Worm (Caenorhabditis elegans) whole organism, L1 larva: ENCODE results near the gene flap-1.

Experiments used
- C04F5.9 ChIP-seq: sonication (generic microtip); optimal IDR thresholded peaks from 2 replicates; lab custom pipeline; 2016; ENCODE audit warnings: missing genetic modification characterization, missing compliant biosample characterization
- C34B4.2 ChIP-seq: sonication (generic microtip); optimal IDR thresholded peaks from 2 replicates; lab custom pipeline; 2017; ENCODE audit warnings: mild to moderate bottlenecking, missing genetic modification characterization, missing compliant biosample characterization
- F16B12.6 ChIP-seq: fragments of 150-350 bp; optimal IDR thresholded peaks from 2 replicates; lab custom pipeline; 2014; ENCODE audit warnings: missing biosample characterization, missing genetic modification characterization
- Y116A8C.19 ChIP-seq: sonication (generic microtip); optimal IDR thresholded peaks from 2 replicates; lab custom pipeline; 2016; ENCODE audit warnings: missing compliant biosample characterization, missing genetic modification characterization, borderline replicate concordance
- alr-1 ChIP-seq: fragments of 200-800 bp; sonication (Bioruptor generic); optimal IDR thresholded peaks from 2 replicates; lab custom pipeline; 2018; ENCODE audit warnings: borderline replicate concordance, mild to moderate bottlenecking, missing genetic modification characterization, missing compliant biosample characterization
- aly-2 ChIP-seq: fragments of 150-350 bp; optimal IDR thresholded peaks from 2 replicates; lab custom pipeline; 2014; ENCODE audit warnings: missing biosample characterization, missing genetic modification characterization
- ama-1 ChIP-seq: fragments of 150-350 bp; optimal IDR thresholded peaks from 2 replicates; lab custom pipeline; 2014
- ceh-8 ChIP-seq: fragments of 200-800 bp; sonication (Bioruptor generic); optimal IDR thresholded peaks from 2 replicates; lab custom pipeline; 2018; ENCODE audit warnings: mild to moderate bottlenecking, missing genetic modification characterization, moderate library complexity, missing compliant biosample characterization
- ceh-88 ChIP-seq: fragments of 200-800 bp; sonication (Bioruptor generic); IDR thresholded peaks from 2 replicates; pipeline ENCODE4 v1.3.6; 2022; ENCODE audit warnings: missing genetic modification characterization, missing compliant biosample characterization
- ceh-90 ChIP-seq: sonication (generic microtip); optimal IDR thresholded peaks from 2 replicates; lab custom pipeline; 2016; ENCODE audit warnings: missing genetic modification characterization, missing compliant biosample characterization
- dpl-1 ChIP-seq, 3 experiments: fragments of 150-350 bp in 2 of 3; sonication (generic microtip) in 1 of 3; optimal IDR thresholded peaks; 2 replicates each; lab custom pipeline; 2014 to 2017; ENCODE audit warnings: missing biosample characterization in 3 of 3, missing genetic modification characterization in 3 of 3, missing genetic modification reagents in 3 of 3
- dsc-1 ChIP-seq: sonication (generic microtip); optimal IDR thresholded peaks from 2 replicates; lab custom pipeline; 2016; ENCODE audit warnings: mild to moderate bottlenecking, missing genetic modification characterization, missing compliant biosample characterization
- efl-1 ChIP-seq, 4 experiments: fragments of 150-350 bp; optimal IDR thresholded peaks in 3 of 4; peaks in 1 of 4; 1 replicate in 1 of 4; 2 replicates in 3 of 4; lab custom pipeline; 2014; ENCODE audit warnings: missing biosample characterization in 2 of 4, missing genetic modification characterization in 2 of 4, missing genetic modification reagents in 2 of 4
- egl-13 ChIP-seq: sonication (generic microtip); optimal IDR thresholded peaks from 2 replicates; lab custom pipeline; 2016; ENCODE audit warnings: missing genotype, missing genetic modification reagents, missing genetic modification characterization, missing compliant biosample characterization
- elt-2 ChIP-seq: sonication (generic microtip); optimal IDR thresholded peaks from 2 replicates; lab custom pipeline; 2016; ENCODE audit warnings: missing genetic modification characterization, mild to moderate bottlenecking, inconsistent platforms, missing compliant biosample characterization, missing genetic modification reagents
- ets-5 ChIP-seq: fragments of 200-800 bp; sonication (Bioruptor generic); IDR thresholded peaks from 2 replicates; pipeline ENCODE4 v1.3.6; 2022; ENCODE audit warnings: missing genetic modification characterization, missing compliant biosample characterization
- fkh-10 ChIP-seq: sonication (generic microtip); optimal IDR thresholded peaks from 2 replicates; lab custom pipeline; 2017; ENCODE audit warnings: missing biosample characterization, missing genetic modification reagents, missing genetic modification characterization
- hlh-17 ChIP-seq: fragments of 200-800 bp; sonication (Bioruptor generic); optimal IDR thresholded peaks from 2 replicates; lab custom pipeline; 2018; ENCODE audit warnings: missing genetic modification characterization, mild to moderate bottlenecking, missing compliant biosample characterization, moderate library complexity, borderline replicate concordance
- hpl-2 ChIP-seq: fragments of 150-350 bp; optimal IDR thresholded peaks from 2 replicates; lab custom pipeline; 2014; ENCODE audit warnings: missing biosample characterization, missing genetic modification reagents, missing genetic modification characterization
- irx-1 ChIP-seq: sonication (generic microtip); optimal IDR thresholded peaks from 2 replicates; lab custom pipeline; 2016; ENCODE audit warnings: missing genetic modification characterization, missing compliant biosample characterization
- isw-1 ChIP-seq: fragments of 200-800 bp; sonication (Bioruptor generic); IDR thresholded peaks from 2 replicates; pipeline ENCODE4 v1.3.6; 2022; ENCODE audit warnings: missing genetic modification characterization, missing compliant biosample characterization
- lin-14 ChIP-seq: fragments of 200-800 bp; sonication (Bioruptor generic); optimal IDR thresholded peaks from 2 replicates; lab custom pipeline; 2018; ENCODE audit warnings: mild to moderate bottlenecking, missing genetic modification characterization, moderate library complexity, missing compliant biosample characterization
- lsy-2 ChIP-seq, 2 experiments: fragments of 150-350 bp; optimal IDR thresholded peaks; 2 replicates each; lab custom pipeline; 2014; ENCODE audit warnings: missing biosample characterization in 2 of 2, missing genetic modification characterization in 2 of 2
- mep-1 ChIP-seq: fragments of 150-350 bp; optimal IDR thresholded peaks from 2 replicates; lab custom pipeline; 2014; ENCODE audit warnings: missing biosample characterization, missing genetic modification characterization
- nhr-11 ChIP-seq: fragments of 150-350 bp; optimal IDR thresholded peaks from 2 replicates; lab custom pipeline; 2014; ENCODE audit warnings: missing biosample characterization, missing genetic modification characterization
- nhr-19 ChIP-seq: fragments of 200-800 bp; sonication (Bioruptor generic); conservative IDR thresholded peaks from 2 replicates; pipeline ENCODE4 v1.3.6; 2022; ENCODE audit warnings: missing genetic modification characterization, missing compliant biosample characterization
- nhr-237 ChIP-seq: fragments of 150-350 bp; optimal IDR thresholded peaks from 2 replicates; lab custom pipeline; 2014; ENCODE audit warnings: missing biosample characterization, missing genetic modification characterization
- nhr-47 ChIP-seq: sonication (generic microtip); optimal IDR thresholded peaks from 2 replicates; lab custom pipeline; 2016; ENCODE audit warnings: mild to moderate bottlenecking, missing genetic modification characterization, moderate library complexity, missing compliant biosample characterization
- nhr-71 ChIP-seq: sonication (generic microtip); optimal IDR thresholded peaks from 2 replicates; lab custom pipeline; 2016; ENCODE audit warnings: mild to moderate bottlenecking, missing genetic modification characterization, moderate library complexity, missing compliant biosample characterization
- nhr-76 ChIP-seq: sonication (generic microtip); optimal IDR thresholded peaks from 2 replicates; lab custom pipeline; 2017; ENCODE audit warnings: missing biosample characterization, missing genetic modification characterization
- nhr-77 ChIP-seq: fragments of 150-350 bp; optimal IDR thresholded peaks from 2 replicates; lab custom pipeline; 2014; ENCODE audit warnings: missing biosample characterization, missing genetic modification characterization
- nhr-85 ChIP-seq: sonication (generic microtip); peaks from one replicate; lab custom pipeline; 2016; ENCODE audit warnings: missing genetic modification characterization, inconsistent platforms, missing compliant biosample characterization
- nhr-90 ChIP-seq: sonication (generic microtip); optimal IDR thresholded peaks from 2 replicates; lab custom pipeline; 2016; ENCODE audit warnings: mild to moderate bottlenecking, missing genetic modification characterization, missing compliant biosample characterization; ENCODE audit not compliant: poor library complexity
- rnt-1 ChIP-seq: sonication (generic microtip); optimal IDR thresholded peaks from 2 replicates; lab custom pipeline; 2016; ENCODE audit warnings: mild to moderate bottlenecking, missing genetic modification characterization, moderate library complexity, missing compliant biosample characterization
- skn-1 ChIP-seq: fragments of 150-350 bp; optimal IDR thresholded peaks from 2 replicates; lab custom pipeline; 2014; ENCODE audit warnings: missing biosample characterization, missing genetic modification characterization
- sptf-1 ChIP-seq: fragments of 150-350 bp; optimal IDR thresholded peaks from 2 replicates; lab custom pipeline; 2014; ENCODE audit warnings: missing biosample characterization, missing genetic modification characterization
- tbx-2 ChIP-seq: sonication (generic microtip); optimal IDR thresholded peaks from 2 replicates; lab custom pipeline; 2016; ENCODE audit warnings: missing genetic modification characterization, missing compliant biosample characterization
- unc-130 ChIP-seq: fragments of 150-350 bp; optimal IDR thresholded peaks from 2 replicates; lab custom pipeline; 2017; ENCODE audit warnings: missing biosample characterization, missing genetic modification characterization, inconsistent platforms
- unc-86 ChIP-seq: sonication (generic microtip); optimal IDR thresholded peaks from 2 replicates; lab custom pipeline; 2016; ENCODE audit warnings: missing genetic modification characterization, missing compliant biosample characterization
- vab-15 ChIP-seq: sonication (generic microtip); optimal IDR thresholded peaks from 2 replicates; lab custom pipeline; 2017; ENCODE audit warnings: missing genotype, mild to moderate bottlenecking, missing genetic modification characterization, missing compliant biosample characterization
- zip-4 ChIP-seq: fragments of 200-800 bp; sonication (Bioruptor generic); optimal IDR thresholded peaks from 2 replicates; lab custom pipeline; 2018; ENCODE audit warnings: mild to moderate bottlenecking, missing genetic modification characterization, moderate library complexity, missing compliant biosample characterization

The flap-1 gene

ce11 chrIII:6971662-6972284 is 43.1 kb upstream of the flap-1 start, which contains the start of the genes eef-1A.1 and rfc-4 (continued):
- peak; percentile 98 for TF ChIP-seq efl-1 (optimal IDR thresholded peaks at IDR 0.05; lab: Kevin White, UChicago)
- TF ChIP-seq efl-1 (GFP tag; optimal IDR thresholded peaks at IDR 0.05 in 1 of 2; lab: Kevin White, UChicago), result peak; percentile 94 to 99
- peak; percentile 96 for TF ChIP-seq nhr-77
- TF ChIP-seq nhr-237 (tag; lab: Kevin White, UChicago), result peak; percentile 97
- peak; percentile 90 for TF ChIP-seq hpl-2
- peak; percentile 92 for TF ChIP-seq ceh-88 (GFP tag; lab: Robert Waterston, UW)
- TF ChIP-seq nhr-47 (tag; lab: Kevin White, UChicago), result peak; percentile 97
- TF ChIP-seq irx-1 (tag; lab: Kevin White, UChicago), result peak; percentile 91
- TF ChIP-seq sptf-1, result no peak
- no peak for TF ChIP-seq alr-1 (tag; lab: Kevin White, UChicago)
- peak; percentile 95 for TF ChIP-seq unc-130 (tag; lab: Kevin White, UChicago)
- no peak for TF ChIP-seq ets-5 (GFP tag; lab: Robert Waterston, UW)
- no peak for TF ChIP-seq hlh-17 (GFP tag; lab: Kevin White, UChicago)
- TF ChIP-seq F16B12.6 (tag; lab: Kevin White, UChicago), result peak; percentile 77
- peak; percentile 98 for TF ChIP-seq nhr-19 (GFP tag; lab: Robert Waterston, UW)
- TF ChIP-seq dsc-1 (tag; lab: Kevin White, UChicago), result peak; percentile 98
- TF ChIP-seq nhr-11 (tag; lab: Kevin White, UChicago), result peak; percentile 90

DNA sequence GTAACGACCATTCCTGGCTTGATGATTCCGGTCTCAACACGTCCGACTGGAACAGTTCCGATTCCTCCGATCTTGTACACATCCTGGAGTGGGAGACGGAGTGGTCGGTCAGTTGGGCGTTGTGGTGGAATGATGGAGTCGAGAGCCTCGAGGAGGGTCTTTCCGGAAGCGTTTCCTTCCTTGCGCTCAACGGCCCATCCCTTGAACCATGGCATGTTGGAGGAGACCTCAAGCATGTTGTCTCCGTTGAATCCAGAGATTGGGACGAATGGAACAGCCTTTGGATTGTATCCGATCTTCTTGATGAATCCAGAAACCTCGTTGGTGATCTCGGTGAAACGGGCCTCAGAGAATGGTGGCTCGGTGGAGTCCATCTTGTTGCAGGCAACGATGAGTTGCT is 42.1 kb upstream of the flap-1 start:
- TF ChIP-seq rnt-1 (tag; lab: Kevin White, UChicago), result peak; percentile 8
- TF ChIP-seq C34B4.2 (tag; lab: Kevin White, UChicago), result no peak

DNA sequence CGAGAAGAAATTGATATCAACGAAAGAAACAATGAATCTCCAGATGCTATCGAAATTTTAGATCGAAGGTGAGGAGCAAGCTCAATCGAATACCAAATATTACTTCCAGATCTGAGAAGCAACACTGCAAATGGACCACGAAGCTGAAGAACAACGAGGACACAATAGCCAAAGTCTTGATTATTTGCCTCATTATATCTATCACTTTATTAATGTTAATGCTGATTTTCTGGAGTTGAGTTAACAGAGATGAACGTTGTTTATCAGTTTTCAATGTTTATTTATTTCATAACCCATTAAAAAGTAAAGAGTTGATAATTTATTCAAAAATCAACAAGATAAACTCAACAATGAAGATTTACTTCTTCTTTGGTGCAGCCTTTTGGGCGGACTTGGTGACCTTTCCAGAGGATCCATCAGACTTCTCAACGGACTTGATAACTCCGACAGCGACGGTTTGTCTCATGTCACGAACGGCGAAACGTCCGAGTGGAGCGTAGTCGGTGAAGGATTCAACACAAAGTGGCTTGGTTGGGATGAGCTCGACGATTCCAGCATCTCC is 41.2 kb upstream of the flap-1 start:
- TF ChIP-seq isw-1 (GFP tag; lab: Robert Waterston, UW) (no peak), aly-2 (tag; lab: Kevin White, UChicago) (peak; percentile 91), ceh-8 (GFP tag; lab: Kevin White, UChicago) (no peak), nhr-90 (peak; percentile 19), nhr-71 (peak; percentile 9), Y116A8C.19 (tag; lab: Kevin White, UChicago) (no peak), hpl-2 (no peak), ama-1 (lab: Kevin White, UChicago) (peak; percentile 33), skn-1 (no peak), elt-2 (tag; lab: Kevin White, UChicago) (no peak), lin-14 (no peak), nhr-77 (no peak), lsy-2 (tag; optimal IDR thresholded peaks at IDR 0.05; lab: Kevin White, UChicago) (peak in 1 of 2 experiments; percentile 53), unc-130 (tag; lab: Kevin White, UChicago) (no peak), dpl-1 (GFP tag; optimal IDR thresholded peaks at IDR 0.05; lab: Kevin White, UChicago) (no peak), C04F5.9 (no peak), ceh-90 (tag; lab: Kevin White, UChicago) (no peak), hlh-17 (GFP tag; lab: Kevin White, UChicago) (no peak), F16B12.6 (tag; lab: Kevin White, UChicago) (no peak), fkh-10 (GFP tag; lab: Kevin White, UChicago) (no peak), nhr-47 (tag; lab: Kevin White, UChicago) (peak; percentile 29), unc-86 (tag; lab: Kevin White, UChicago) (no peak), zip-4 (GFP tag; lab: Kevin White, UChicago) (no peak), vab-15 (tag; lab: Kevin White, UChicago) (no peak), egl-13 (tag; lab: Kevin White, UChicago) (no peak), mep-1 (tag; lab: Kevin White, UChicago) (no peak), nhr-76 (tag; lab: Kevin White, UChicago) (no peak), rnt-1 (tag; lab: Kevin White, UChicago) (peak; percentile 2), tbx-2 (tag; lab: Kevin White, UChicago) (no peak), nhr-85 (tag; lab: Kevin White, UChicago) (no peak), efl-1 (optimal IDR thresholded peaks at IDR 0.05; lab: Kevin White, UChicago) (peak; percentile 18), efl-1 (GFP tag; optimal IDR thresholded peaks at IDR 0.05 in 1 of 2; lab: Kevin White, UChicago) (peak in 1 of 2 experiments; percentile 81)
